Worm (Caenorhabditis elegans): Measurements from ENCODE around the gene K08E5.6.

K08E5.6 gene

DNA sequence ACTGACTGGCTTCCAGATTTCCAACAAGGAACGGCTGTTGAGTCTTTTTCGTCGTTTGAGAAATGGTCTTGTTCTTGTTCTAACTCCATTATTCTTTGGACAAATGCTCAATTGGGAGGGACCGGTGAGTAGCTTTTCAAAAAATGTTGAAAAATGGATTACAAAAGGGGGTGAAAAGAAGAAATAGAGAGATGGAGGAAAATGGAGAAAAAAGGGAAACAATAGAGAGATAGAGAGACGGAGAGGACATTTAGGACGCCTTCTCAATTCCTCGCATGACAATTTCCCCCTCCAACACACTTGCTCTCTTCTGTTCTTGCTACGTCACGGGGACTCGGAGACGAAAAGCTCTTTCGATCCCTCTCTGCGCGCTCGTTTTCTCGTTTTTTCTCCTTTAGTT is 12.2 kb downstream of the K08E5.6 start (continued):
- peak; percentile 8 for TF ChIP-seq nhr-48 (tag; optimal IDR thresholded peaks at IDR 0.05)
- peak; percentile 83 for TF ChIP-seq hlh-30 (tag; optimal IDR thresholded peaks at IDR 0.05; ENCODE audit: insufficient read depth)
- no peak for TF ChIP-seq ztf-11 (tag; optimal IDR thresholded peaks at IDR 0.05)
- no peak for TF ChIP-seq zfp-2 (tag; optimal IDR thresholded peaks at IDR 0.05)
- no peak for TF ChIP-seq lin-15B (tag; optimal IDR thresholded peaks at IDR 0.05)
- TF ChIP-seq arid-1 (GFP tag; conservative IDR thresholded peaks at IDR 0.05), result no peak
- TF ChIP-seq ces-1 (GFP tag; optimal IDR thresholded peaks at IDR 0.05), result peak; percentile 24
- TF ChIP-seq aha-1 (tag), result peak; percentile 61
- no peak for TF ChIP-seq ceh-32 (tag; optimal IDR thresholded peaks at IDR 0.05; ENCODE audit: poor library complexity)
- no peak for TF ChIP-seq snpc-1.2 (GFP tag; IDR thresholded peaks at IDR 0.05)
- no peak for TF ChIP-seq nhr-6 (tag; optimal IDR thresholded peaks at IDR 0.05)
- no peak for TF ChIP-seq lin-39 (tag; optimal IDR thresholded peaks at IDR 0.05)
- TF ChIP-seq nhr-111 (GFP tag; optimal IDR thresholded peaks at IDR 0.05), result no peak
- TF ChIP-seq R02D3.7 (tag; optimal IDR thresholded peaks at IDR 0.05), result no peak
- TF ChIP-seq daf-12 (tag; optimal IDR thresholded peaks at IDR 0.05), result no peak
- TF ChIP-seq egl-27 (tag; optimal IDR thresholded peaks at IDR 0.05), result no peak
- TF ChIP-seq hlh-11 (tag; optimal IDR thresholded peaks at IDR 0.05), result peak; percentile 15
- TF ChIP-seq duxl-1 (tag; optimal IDR thresholded peaks at IDR 0.05; ENCODE audit: poor library complexity), result no peak
- TF ChIP-seq vab-7 (GFP tag; IDR thresholded peaks at IDR 0.05), result no peak
- no peak for TF ChIP-seq zag-1 (tag; optimal IDR thresholded peaks at IDR 0.05)
- peak; percentile 54 for TF ChIP-seq mep-1 (tag; optimal IDR thresholded peaks at IDR 0.05)
- TF ChIP-seq attf-4 (tag; optimal IDR thresholded peaks at IDR 0.05), result no peak
- TF ChIP-seq spr-1 (tag; optimal IDR thresholded peaks at IDR 0.05), result no peak
- no peak for TF ChIP-seq daf-19 (GFP tag; conservative IDR thresholded peaks at IDR 0.05)
- TF ChIP-seq mdl-1 (tag; optimal IDR thresholded peaks at IDR 0.05), result peak in 1 of 2 experiments; percentile 46
- no peak for TF ChIP-seq lin-38 (GFP tag; IDR thresholded peaks at IDR 0.05)
- TF ChIP-seq nhr-11 (tag; optimal IDR thresholded peaks at IDR 0.05), result no peak
- TF ChIP-seq spr-3 (GFP tag; optimal IDR thresholded peaks at IDR 0.05), result no peak
- no peak for TF ChIP-seq tag-97 (GFP tag; IDR thresholded peaks at IDR 0.05)
- no peak for TF ChIP-seq madf-9 (GFP tag; conservative IDR thresholded peaks at IDR 0.05)
- TF ChIP-seq T20F7.1 (GFP tag; optimal IDR thresholded peaks at IDR 0.05), result no peak
- peak; percentile 64 for TF ChIP-seq rbr-2 (tag; optimal IDR thresholded peaks at IDR 0.05)
- no peak for TF ChIP-seq F44E2.7 (GFP tag; IDR thresholded peaks at IDR 0.05)
- TF ChIP-seq T26A8.4 (GFP tag; IDR thresholded peaks at IDR 0.05), result no peak
- no peak for TF ChIP-seq nhr-77 (tag; optimal IDR thresholded peaks at IDR 0.05)
- no peak for TF ChIP-seq cey-2 (tag; optimal IDR thresholded peaks at IDR 0.05; ENCODE audit: borderline replicate concordance, insufficient read depth)
- TF ChIP-seq lim-7 (GFP tag; IDR thresholded peaks at IDR 0.05), result no peak
- TF ChIP-seq mxl-2 (GFP tag; conservative IDR thresholded peaks at IDR 0.05), result no peak
- TF ChIP-seq sdz-12 (GFP tag; optimal IDR thresholded peaks at IDR 0.05), result no peak
- TF ChIP-seq ceh-82 (tag; optimal IDR thresholded peaks at IDR 0.05), result no peak
- TF ChIP-seq hmg-1.1 (GFP tag; IDR thresholded peaks at IDR 0.05), result peak; percentile 38; the same call in 1 of the 2 replicates
- TF ChIP-seq daf-16 (GFP tag; optimal IDR thresholded peaks at IDR 0.05), result no peak
- no peak for TF ChIP-seq daf-16 (tag; optimal IDR thresholded peaks at IDR 0.05)

- TF ChIP-seq pha-4 (GFP tag; IDR thresholded peaks at IDR 0.05), result no peak
- TF ChIP-seq pha-4 (tag; optimal IDR thresholded peaks at IDR 0.05), result peak; percentile 2
- TF ChIP-seq nhr-237 (tag; optimal IDR thresholded peaks at IDR 0.05), result no peak
- no peak for TF ChIP-seq ceh-20 (GFP tag; IDR thresholded peaks at IDR 0.05)
- TF ChIP-seq php-3 (GFP tag; IDR thresholded peaks at IDR 0.05), result no peak
- TF ChIP-seq F44E2.7 (GFP tag; IDR thresholded peaks at IDR 0.05), result no peak
- no peak for TF ChIP-seq dmd-6 (GFP tag; IDR thresholded peaks at IDR 0.05)
- peak in 1 of 2 experiments; percentile 21 for TF ChIP-seq daf-16 (GFP tag; optimal IDR thresholded peaks at IDR 0.05)
- TF ChIP-seq daf-16 (tag; optimal IDR thresholded peaks at IDR 0.05), result no peak
- TF ChIP-seq set-16 (GFP tag; IDR thresholded peaks at IDR 0.05), result no peak
- no peak for TF ChIP-seq spr-1 (tag; optimal IDR thresholded peaks at IDR 0.05)
- no peak for TF ChIP-seq nhr-76 (tag; optimal IDR thresholded peaks at IDR 0.05)
- no peak for TF ChIP-seq egl-43 (GFP tag; IDR thresholded peaks at IDR 0.05)
- peak in 1 of 2 experiments; percentile 0 for TF ChIP-seq lsy-2 (tag; optimal IDR thresholded peaks at IDR 0.05)
Measured at ce11 chrIII:10154993-10155392, 14.2 kb downstream of the K08E5.6 start.
